Fruit fly (Drosophila melanogaster) whole organism, embryonic: ENCODE measurements around the gene CG33306.

Experiments
- CG10543 ChIP-seq: fragments of 200-800 bp; sonication (Bioruptor generic); optimal IDR thresholded peaks from 3 replicates; lab custom pipeline; 2017; ENCODE audit warnings: missing biosample characterization, mild to moderate bottlenecking, missing genetic modification characterization, moderate library complexity
- CG13894 ChIP-seq: fragments of 200-800 bp; sonication (Bioruptor generic); optimal IDR thresholded peaks from 3 replicates; lab custom pipeline; 2018; ENCODE audit warnings: missing biosample characterization, mild to moderate bottlenecking, missing genetic modification characterization, moderate library complexity
- CG15011 ChIP-seq: fragments of 200-800 bp; sonication (Bioruptor generic); optimal IDR thresholded peaks from 3 replicates; lab custom pipeline; 2018; ENCODE audit warnings: missing biosample characterization, mild to moderate bottlenecking, missing genetic modification characterization
- CG15514 ChIP-seq: fragments of 200-800 bp; sonication (Bioruptor generic); optimal IDR thresholded peaks from 3 replicates; lab custom pipeline; 2017; ENCODE audit warnings: missing biosample characterization, missing genetic modification characterization, mild to moderate bottlenecking, moderate library complexity, missing genetic modification reagents
- CG17385 ChIP-seq: fragments of 200-800 bp; sonication (Bioruptor generic); optimal IDR thresholded peaks from 3 replicates; lab custom pipeline; 2018; ENCODE audit warnings: missing biosample characterization, mild to moderate bottlenecking, missing genetic modification characterization
- CG2678 ChIP-seq: fragments of 200-800 bp; sonication (Bioruptor generic); optimal IDR thresholded peaks from 3 replicates; lab custom pipeline; 2019; ENCODE audit warnings: missing biosample characterization, mild to moderate bottlenecking, missing genetic modification characterization, moderate library complexity
- CG4404 ChIP-seq: fragments of 200-800 bp; sonication (Bioruptor generic); IDR thresholded peaks from 2 replicates; pipeline ENCODE4 v1.3.6; 2022; ENCODE audit warnings: missing biosample characterization, missing genetic modification characterization
- CG6689 ChIP-seq: fragments of 200-800 bp; sonication (Bioruptor generic); IDR thresholded peaks from 2 replicates; pipeline ENCODE4 v1.3.6; 2022; ENCODE audit warnings: missing biosample characterization, missing genetic modification characterization
- Drgx ChIP-seq: fragments of 200-800 bp; sonication (Bioruptor generic); IDR thresholded peaks from 2 replicates; pipeline ENCODE4 v1.3.6; 2022; ENCODE audit warnings: missing biosample characterization, missing genetic modification characterization
- Ets65A ChIP-seq: fragments of 200-800 bp; sonication (Bioruptor generic); peaks from one replicate; lab custom pipeline; 2016; ENCODE audit warnings: missing biosample characterization, missing genetic modification characterization
- GATAe ChIP-seq: fragments of 200-800 bp; sonication (Bioruptor generic); conservative IDR thresholded peaks from 2 replicates; pipeline ENCODE4 v1.3.6; 2022; ENCODE audit warnings: missing biosample characterization, missing genetic modification characterization
- Hey ChIP-seq: fragments of 200-800 bp; sonication (Bioruptor generic); optimal IDR thresholded peaks from 3 replicates; lab custom pipeline; 2018; ENCODE audit warnings: missing biosample characterization, mild to moderate bottlenecking, missing genetic modification characterization
- Hsf ChIP-seq: fragments of 200-800 bp; sonication (Bioruptor generic); optimal IDR thresholded peaks from 3 replicates; lab custom pipeline; 2016; ENCODE audit warnings: missing biosample characterization, missing genetic modification characterization
- MTF-1 ChIP-seq: fragments of 200-800 bp; sonication (Bioruptor generic); optimal IDR thresholded peaks from 2 replicates; lab custom pipeline; 2018; ENCODE audit warnings: missing biosample characterization, mild to moderate bottlenecking, missing genetic modification characterization, borderline replicate concordance
- Med ChIP-seq: fragments of 200-800 bp; sonication (Bioruptor generic); peaks from one replicate; lab custom pipeline; 2016; ENCODE audit warnings: missing biosample characterization, missing genetic modification characterization, mild to moderate bottlenecking, inconsistent platforms, moderate library complexity
- Meics ChIP-seq: fragments of 200-800 bp; sonication (Bioruptor generic); optimal IDR thresholded peaks from 2 replicates; lab custom pipeline; 2017; ENCODE audit warnings: missing biosample characterization, mild to moderate bottlenecking, missing genetic modification characterization
- Mes4 ChIP-seq: fragments of 200-800 bp; sonication (Bioruptor generic); optimal IDR thresholded peaks from 2 replicates; lab custom pipeline; 2016; ENCODE audit warnings: missing biosample characterization, missing genetic modification characterization
- PHDP ChIP-seq: fragments of 200-800 bp; sonication (Bioruptor generic); optimal IDR thresholded peaks from 3 replicates; lab custom pipeline; 2018; ENCODE audit warnings: missing biosample characterization, mild to moderate bottlenecking, missing genetic modification characterization, moderate library complexity
- Pdp1 ChIP-seq, 2 experiments: fragments of 200-800 bp; sonication (Bioruptor generic); optimal IDR thresholded peaks; 3 replicates each; lab custom pipeline; 2016; ENCODE audit warnings: missing biosample characterization in 2 of 2, missing genetic modification characterization in 2 of 2, mild to moderate bottlenecking in 1 of 2, moderate library complexity in 1 of 2
- Six4 ChIP-seq: fragments of 200-800 bp; sonication (Bioruptor generic); optimal IDR thresholded peaks from 2 replicates; lab custom pipeline; 2016; ENCODE audit warnings: missing biosample characterization, missing genetic modification characterization
- Ssrp ChIP-seq: fragments of 200-800 bp; sonication (Bioruptor generic); optimal IDR thresholded peaks from 2 replicates; lab custom pipeline; 2018; ENCODE audit warnings: missing biosample characterization, mild to moderate bottlenecking, missing genetic modification characterization, moderate library complexity
- Trl ChIP-seq, 3 experiments: fragments of >200 bp in 2 of 3; fragments of 200-800 bp in 1 of 3; sonication (Bioruptor generic) in 1 of 3; optimal IDR thresholded peaks; 2 replicates in 1 of 3; 3 replicates in 2 of 3; lab custom pipeline; 2016 to 2017; ENCODE audit warnings: missing biosample characterization in 1 of 3, missing genetic modification characterization in 1 of 3
- amos ChIP-seq: fragments of 200-800 bp; sonication (Bioruptor generic); IDR thresholded peaks from 2 replicates; pipeline ENCODE4 v1.3.6; 2022; ENCODE audit warnings: missing biosample characterization, missing genetic modification characterization; ENCODE audit not compliant: partially characterized antibody
- caup ChIP-seq: fragments of 200-800 bp; sonication (Bioruptor generic); optimal IDR thresholded peaks from 3 replicates; lab custom pipeline; 2017; ENCODE audit warnings: missing biosample characterization, mild to moderate bottlenecking, missing genetic modification characterization, moderate library complexity; ENCODE audit not compliant: severe bottlenecking
- chinmo ChIP-seq: fragments of 200-800 bp; sonication (Bioruptor generic); IDR thresholded peaks from 4 replicates; pipeline ENCODE4 v1.3.6; 2022; ENCODE audit warnings: missing biosample characterization, missing genetic modification characterization; ENCODE audit not compliant: partially characterized antibody
- ems ChIP-seq: fragments of 200-800 bp; sonication (Bioruptor generic); optimal IDR thresholded peaks from 3 replicates; lab custom pipeline; 2016; ENCODE audit warnings: missing biosample characterization, missing genetic modification characterization
- grau ChIP-seq: fragments of 200-800 bp; optimal IDR thresholded peaks from 3 replicates; lab custom pipeline; 2019; ENCODE audit warnings: missing biosample characterization, mild to moderate bottlenecking, missing genetic modification characterization, moderate library complexity
- hth ChIP-seq: fragments of >200 bp; optimal IDR thresholded peaks from 2 replicates; lab custom pipeline; 2017; ENCODE audit warnings: inconsistent platforms
- otp ChIP-seq: fragments of 200-800 bp; sonication (Bioruptor generic); IDR thresholded peaks from 3 replicates; pipeline ENCODE4, ENCODE4 v1.3.6; 2022; ENCODE audit warnings: missing biosample characterization, missing genetic modification characterization
- row ChIP-seq: fragments of 200-800 bp; sonication (Bioruptor generic); IDR thresholded peaks from 3 replicates; pipeline ENCODE4 v1.3.6; 2022; ENCODE audit warnings: missing biosample characterization, missing genetic modification characterization
- salm ChIP-seq: fragments of 200-800 bp; sonication (Bioruptor generic); optimal IDR thresholded peaks from 2 replicates; lab custom pipeline; 2018; ENCODE audit warnings: missing biosample characterization, mild to moderate bottlenecking, missing genetic modification characterization
- sc ChIP-seq, 3 experiments: fragments of >200 bp in 2 of 3; fragments of 200-800 bp in 1 of 3; sonication (Bioruptor generic) in 1 of 3; optimal IDR thresholded peaks; 2 replicates in 2 of 3; 3 replicates in 1 of 3; lab custom pipeline; 2017; ENCODE audit warnings: mild to moderate bottlenecking in 1 of 3, missing biosample characterization in 1 of 3, missing genetic modification characterization in 1 of 3, missing genetic modification reagents in 1 of 3
- sd ChIP-seq: fragments of 200-800 bp; sonication (Bioruptor generic); optimal IDR thresholded peaks from 3 replicates; lab custom pipeline; 2018; ENCODE audit warnings: missing biosample characterization, mild to moderate bottlenecking, missing genetic modification characterization, moderate library complexity
- sens ChIP-seq: fragments of 200-800 bp; sonication (Bioruptor generic); peaks from one replicate; lab custom pipeline; 2016; ENCODE audit warnings: missing biosample characterization, missing genetic modification characterization
- sens-2 ChIP-seq: fragments of 200-800 bp; sonication (Bioruptor generic); IDR thresholded peaks from 2 replicates; pipeline ENCODE4 v1.3.6; 2022; ENCODE audit warnings: missing biosample characterization, missing genetic modification characterization
- slou ChIP-seq: fragments of 200-800 bp; sonication (Bioruptor generic); optimal IDR thresholded peaks from 3 replicates; lab custom pipeline; 2016; ENCODE audit warnings: missing biosample characterization, missing genetic modification characterization
- unc-4 ChIP-seq: fragments of 200-800 bp; sonication (Bioruptor generic); IDR thresholded peaks from 2 replicates; pipeline ENCODE4 v1.3.6; 2022; ENCODE audit warnings: missing biosample characterization, missing genetic modification characterization; ENCODE audit not compliant: partially characterized antibody
- vnd ChIP-seq: fragments of 200-800 bp; sonication (Bioruptor generic); IDR thresholded peaks from 3 replicates; pipeline ENCODE4 v1.3.6; 2022; ENCODE audit warnings: missing biosample characterization, missing genetic modification characterization; ENCODE audit not compliant: partially characterized antibody

CG33306 gene

dm6 chr2L:13886326-13887073 lies 43.0 kb upstream of the CG33306 start (continued):
- TF ChIP-seq Med (GFP tag; lab: Kevin White, UChicago) (peak; percentile 49), grau (tag; lab: Kevin White, UChicago) (no peak), sens (GFP tag; lab: Kevin White, UChicago) (peak; percentile 50), otp (GFP tag; lab: Robert Waterston, UW) (no peak), hth (lab: Kevin White, UChicago) (no peak), vnd (GFP tag; lab: Robert Waterston, UW) (no peak), sens-2 (GFP tag; lab: Robert Waterston, UW) (peak; percentile 24; the same call in 1 of the 2 replicates), CG10543 (GFP tag; lab: Kevin White, UChicago) (peak; percentile 19), salm (tag; lab: Kevin White, UChicago) (peak; percentile 23), Six4 (GFP tag; lab: Kevin White, UChicago) (no peak), MTF-1 (peak; percentile 5)

dm6 chr2L:13884678-13885303 lies 41.2 kb upstream of the CG33306 start:
- TF ChIP-seq Ets65A (GFP tag; lab: Kevin White, UChicago) (peak; percentile 78), sens (GFP tag; lab: Kevin White, UChicago) (peak; percentile 26), Med (GFP tag; lab: Kevin White, UChicago) (peak; percentile 33), Ssrp (no peak), amos (GFP tag; lab: Robert Waterston, UW) (no peak)

dm6 chr2L:13884063-13884656 lies 40.6 kb upstream of the CG33306 start:
- no peak for TF ChIP-seq Drgx (GFP tag; lab: Robert Waterston, UW)
- TF ChIP-seq CG6689 (GFP tag; lab: Robert Waterston, UW) = no peak
- TF ChIP-seq Pdp1 (GFP tag; optimal IDR thresholded peaks at IDR 0.05; lab: Kevin White, UChicago) = peak in 1 of 2 experiments; percentile 56
- no peak for TF ChIP-seq unc-4 (GFP tag; lab: Robert Waterston, UW)
- TF ChIP-seq caup = no peak
- no peak for TF ChIP-seq Hsf (GFP tag; lab: Kevin White, UChicago)
- no peak for TF ChIP-seq row (GFP tag; lab: Robert Waterston, UW)
- no peak for TF ChIP-seq slou (GFP tag; lab: Kevin White, UChicago)
- no peak for TF ChIP-seq Hey
- peak; percentile 70 for TF ChIP-seq CG13894 (tag; lab: Kevin White, UChicago)
- TF ChIP-seq PHDP (tag; lab: Kevin White, UChicago) = no peak
- TF ChIP-seq CG2678 = peak; percentile 19
- no peak for TF ChIP-seq CG17385 (GFP tag; lab: Kevin White, UChicago)
- no peak for TF ChIP-seq CG15514
- TF ChIP-seq ems (GFP tag; lab: Kevin White, UChicago) = no peak
- no peak for TF ChIP-seq GATAe (GFP tag; lab: Robert Waterston, UW)
- no peak for TF ChIP-seq Trl (optimal IDR thresholded peaks at IDR 0.05; lab: Kevin White, UChicago)
- TF ChIP-seq Trl (GFP tag; optimal IDR thresholded peaks at IDR 0.05; lab: Kevin White, UChicago) = no peak
- TF ChIP-seq Meics (GFP tag; lab: Kevin White, UChicago) = no peak
- peak; percentile 61 for TF ChIP-seq sd (tag; lab: Kevin White, UChicago)
- no peak for TF ChIP-seq Mes4
- no peak for TF ChIP-seq sc (optimal IDR thresholded peaks at IDR 0.05; lab: Kevin White, UChicago)
- no peak for TF ChIP-seq sc (GFP tag; optimal IDR thresholded peaks at IDR 0.05; lab: Kevin White, UChicago)
- no peak for TF ChIP-seq CG4404 (GFP tag; lab: Robert Waterston, UW)
- TF ChIP-seq chinmo (GFP tag; lab: Robert Waterston, UW) = 0 out of 4 replicates have a peak, but pooled peaks have one; percentile 74
- TF ChIP-seq CG15011 = no peak
